Worm (Caenorhabditis elegans) whole organism, late embryonic: Measurements from ENCODE around the gene F45B8.5.

Experiments
- C38D4.7 ChIP-seq: fragments of 200-800 bp; sonication (Bioruptor generic); optimal IDR thresholded peaks from 2 replicates; lab custom pipeline; 2018; ENCODE audit warnings: mild to moderate bottlenecking, missing genetic modification characterization, moderate library complexity, missing compliant biosample characterization
- K02D7.2 ChIP-seq: sonication (generic microtip); optimal IDR thresholded peaks from 2 replicates; lab custom pipeline; 2017; ENCODE audit warnings: mild to moderate bottlenecking, missing genetic modification characterization, missing compliant biosample characterization
- T23F11.4 ChIP-seq: fragments of 200-800 bp; sonication (Bioruptor generic); optimal IDR thresholded peaks from 2 replicates; lab custom pipeline; 2018; ENCODE audit warnings: mild to moderate bottlenecking, missing genetic modification characterization, missing compliant biosample characterization
- ahr-1 ChIP-seq: sonication (generic microtip); optimal IDR thresholded peaks from 2 replicates; lab custom pipeline; 2016; ENCODE audit warnings: missing genetic modification characterization, missing compliant biosample characterization
- ceh-18 ChIP-seq: sonication (generic microtip); optimal IDR thresholded peaks from 2 replicates; lab custom pipeline; 2016; ENCODE audit warnings: missing genetic modification characterization, missing compliant biosample characterization
- ceh-24 ChIP-seq: sonication (generic microtip); optimal IDR thresholded peaks from 2 replicates; lab custom pipeline; 2016; ENCODE audit warnings: mild to moderate bottlenecking, missing genetic modification characterization, missing compliant biosample characterization
- ceh-31 ChIP-seq: sonication (generic microtip); optimal IDR thresholded peaks from 2 replicates; lab custom pipeline; 2016; ENCODE audit warnings: missing genetic modification characterization, missing compliant biosample characterization
- ceh-34 ChIP-seq: sonication (generic microtip); optimal IDR thresholded peaks from 2 replicates; lab custom pipeline; 2016; ENCODE audit warnings: mild to moderate bottlenecking, missing genetic modification characterization, missing compliant biosample characterization
- ceh-45 ChIP-seq: fragments of 200-800 bp; sonication (Bioruptor generic); IDR thresholded peaks from 2 replicates; pipeline ENCODE4 v1.3.6; 2022; ENCODE audit warnings: missing genetic modification reagents, missing genetic modification characterization, missing compliant biosample characterization
- dve-1 ChIP-seq: sonication (generic microtip); optimal IDR thresholded peaks from 2 replicates; lab custom pipeline; 2017; ENCODE audit warnings: antibody characterized with exemption, mild to moderate bottlenecking, missing genetic modification characterization, missing compliant biosample characterization
- eyg-1 ChIP-seq: sonication (generic microtip); optimal IDR thresholded peaks from 2 replicates; lab custom pipeline; 2016; ENCODE audit warnings: missing genotype, missing genetic modification characterization, missing compliant biosample characterization
- fkh-10 ChIP-seq: fragments of 150-350 bp; optimal IDR thresholded peaks from 2 replicates; lab custom pipeline; 2014; ENCODE audit warnings: missing biosample characterization, missing genetic modification reagents, missing genetic modification characterization
- gmeb-2 ChIP-seq: sonication (generic microtip); optimal IDR thresholded peaks from 2 replicates; lab custom pipeline; 2016; ENCODE audit warnings: missing genetic modification characterization, inconsistent platforms, missing compliant biosample characterization
- hlh-13 ChIP-seq: fragments of 200-800 bp; sonication (Bioruptor generic); optimal IDR thresholded peaks from 2 replicates; lab custom pipeline; 2018; ENCODE audit warnings: mild to moderate bottlenecking, missing genetic modification characterization, missing compliant biosample characterization
- hlh-15 ChIP-seq: sonication (generic microtip); optimal IDR thresholded peaks from 2 replicates; lab custom pipeline; 2016; ENCODE audit warnings: missing genetic modification characterization, missing compliant biosample characterization
- lim-6 ChIP-seq: sonication (generic microtip); optimal IDR thresholded peaks from 2 replicates; lab custom pipeline; 2016; ENCODE audit warnings: missing genetic modification characterization, missing compliant biosample characterization
- lin-11 ChIP-seq: fragments of 200-800 bp; sonication (Bioruptor generic); optimal IDR thresholded peaks from 2 replicates; lab custom pipeline; 2018; ENCODE audit warnings: mild to moderate bottlenecking, missing genetic modification characterization, missing compliant biosample characterization
- nfya-1 ChIP-seq: sonication (generic microtip); optimal IDR thresholded peaks from 2 replicates; lab custom pipeline; 2017; ENCODE audit warnings: missing genetic modification characterization, mild to moderate bottlenecking, missing compliant biosample characterization, antibody characterized with exemption, moderate library complexity
- nhr-11 ChIP-seq: fragments of 150-350 bp; optimal IDR thresholded peaks from 2 replicates; lab custom pipeline; 2014; ENCODE audit warnings: missing biosample characterization, missing genetic modification characterization
- nhr-232 ChIP-seq: sonication (generic microtip); optimal IDR thresholded peaks from 2 replicates; lab custom pipeline; 2016; ENCODE audit warnings: missing genetic modification characterization, missing compliant biosample characterization
- odd-2 ChIP-seq: sonication (generic microtip); optimal IDR thresholded peaks from 2 replicates; lab custom pipeline; 2017; ENCODE audit warnings: antibody characterized with exemption, mild to moderate bottlenecking, missing genetic modification characterization, missing compliant biosample characterization
- pag-3 ChIP-seq: sonication (generic microtip); optimal IDR thresholded peaks from 2 replicates; lab custom pipeline; 2016; ENCODE audit warnings: missing compliant biosample characterization, missing genetic modification characterization, borderline replicate concordance
- pax-1 ChIP-seq: fragments of 150-350 bp; optimal IDR thresholded peaks from 2 replicates; lab custom pipeline; 2014; ENCODE audit warnings: missing biosample characterization, missing genetic modification characterization
- pha-4 ChIP-seq: fragments of 150-350 bp; optimal IDR thresholded peaks from 2 replicates; lab custom pipeline; 2018; ENCODE audit warnings: missing biosample characterization, missing genetic modification reagents, missing genetic modification characterization
- pros-1 ChIP-seq: fragments of 150-350 bp; optimal IDR thresholded peaks from 2 replicates; lab custom pipeline; 2014; ENCODE audit warnings: missing biosample characterization, missing genetic modification reagents, missing genetic modification characterization
- ref-2 ChIP-seq: sonication (generic microtip); optimal IDR thresholded peaks from 2 replicates; lab custom pipeline; 2016; ENCODE audit warnings: missing genetic modification characterization, missing compliant biosample characterization
- tbx-7 ChIP-seq: sonication (generic microtip); optimal IDR thresholded peaks from 2 replicates; lab custom pipeline; 2016; ENCODE audit warnings: missing genotype, missing genetic modification characterization, missing compliant biosample characterization
- unc-3 ChIP-seq, 2 experiments: fragments of 200-800 bp in 1 of 2; sonication (Bioruptor generic) in 1 of 2; sonication (generic microtip) in 1 of 2; conservative IDR thresholded peaks in 1 of 2; optimal IDR thresholded peaks in 1 of 2; 2 replicates each; pipeline versions ENCODE4 v1.3.6 to Lab custom; 2016 to 2022; ENCODE audit warnings: missing compliant biosample characterization in 2 of 2, missing genetic modification characterization in 2 of 2, missing genetic modification reagents in 1 of 2
- unc-42 ChIP-seq: sonication (generic microtip); optimal IDR thresholded peaks from 2 replicates; lab custom pipeline; 2016; ENCODE audit warnings: missing genotype, missing genetic modification characterization, missing compliant biosample characterization
- zip-5 ChIP-seq: sonication (generic microtip); optimal IDR thresholded peaks from 2 replicates; lab custom pipeline; 2016; ENCODE audit warnings: missing genetic modification characterization, missing compliant biosample characterization

F45B8.5 gene

ce11 chrX:14965761-14966160 lies at the start of gene F45B8.5:
TSS of gene F45B8.5 (plus strand) at chrX:14966061.
- TF ChIP-seq tbx-7: no peak
- no peak for TF ChIP-seq lin-11 (tag; lab: Kevin White, UChicago)
- TF ChIP-seq ceh-31 (tag; lab: Kevin White, UChicago): no peak
- TF ChIP-seq nhr-232 (tag; lab: Kevin White, UChicago): no peak
- TF ChIP-seq K02D7.2: no peak
- TF ChIP-seq hlh-13 (GFP tag; lab: Kevin White, UChicago): no peak
- no peak for TF ChIP-seq pax-1
- TF ChIP-seq, all 69 proteins: peak for 0

ce11 chrX:14916767-14917166 lies 49.1 kb upstream of the F45B8.5 start:
- TF ChIP-seq fkh-10 (GFP tag; lab: Kevin White, UChicago) (no peak), unc-42 (tag; lab: Kevin White, UChicago) (peak; percentile 18)

- TF ChIP-seq ahr-1 (tag; lab: Kevin White, UChicago): no peak
- no peak for TF ChIP-seq pag-3 (tag; lab: Kevin White, UChicago)
- TF ChIP-seq ceh-45 (GFP tag; lab: Robert Waterston, UW): no peak
- no peak for TF ChIP-seq lim-6 (tag; lab: Kevin White, UChicago)
- no peak for TF ChIP-seq odd-2
- no peak for TF ChIP-seq hlh-15 (tag; lab: Kevin White, UChicago)
- TF ChIP-seq eyg-1 (tag; lab: Kevin White, UChicago): no peak
- no peak for TF ChIP-seq ref-2 (tag; lab: Kevin White, UChicago)
- TF ChIP-seq ceh-18 (tag; lab: Kevin White, UChicago): no peak
- no peak for TF ChIP-seq T23F11.4 (GFP tag; lab: Kevin White, UChicago)
- TF ChIP-seq C38D4.7 (GFP tag; lab: Kevin White, UChicago): no peak
- no peak for TF ChIP-seq fkh-10 (GFP tag; lab: Kevin White, UChicago)
- no peak for TF ChIP-seq zip-5 (tag; lab: Kevin White, UChicago)
- TF ChIP-seq pax-1: no peak
- TF ChIP-seq pros-1 (tag; lab: Kevin White, UChicago): no peak
- no peak for TF ChIP-seq nhr-11 (tag; lab: Kevin White, UChicago)
- no peak for TF ChIP-seq nfya-1 (tag; lab: Kevin White, UChicago)
Measured at ce11 chrX:14918538-14918937, 47.3 kb upstream of the F45B8.5 start, which contains the start of gene npr-40. TSS of gene npr-40 (plus strand) at chrX:14918838.

ce11 chrX:14920880-14921279 lies 45.0 kb upstream of the F45B8.5 start:
- TF ChIP-seq ceh-24 (tag; lab: Kevin White, UChicago) (no peak), unc-42 (tag; lab: Kevin White, UChicago) (peak; percentile 15), eyg-1 (tag; lab: Kevin White, UChicago) (no peak), ceh-18 (tag; lab: Kevin White, UChicago) (no peak)
- TF ChIP-seq, all 69 proteins: peak for 1

- TF ChIP-seq gmeb-2 (tag; lab: Kevin White, UChicago) (no peak), ceh-34 (tag; lab: Kevin White, UChicago) (no peak), dve-1 (tag; lab: Kevin White, UChicago) (no peak)
Measured at ce11 chrX:14922758-14923157, 43.1 kb upstream of the F45B8.5 start.

ce11 chrX:14928854-14929253 lies 37.0 kb upstream of the F45B8.5 start, which contains the start of gene ntr-2:
TSS of gene ntr-2 (minus strand) at chrX:14928954.
- TF ChIP-seq ceh-34 (tag; lab: Kevin White, UChicago) (no peak), unc-42 (tag; lab: Kevin White, UChicago) (no peak), unc-3 (GFP tag; conservative IDR thresholded peaks at IDR 0.05; lab: Robert Waterston, UW) (no peak), unc-3 (tag; optimal IDR thresholded peaks at IDR 0.05; lab: Kevin White, UChicago) (no peak), nhr-232 (tag; lab: Kevin White, UChicago) (no peak), pha-4 (tag; lab: Kevin White, UChicago) (no peak)
